Worm (Caenorhabditis elegans): Measurements from ENCODE around the gene F26C11.3.

F26C11.3 gene

ce11 chrII:9914999-9915398 is at the start of gene F26C11.3:
F26C11.3 (minus strand) TSS chrII:9915099.
- TF ChIP-seq zip-2 (tag; optimal IDR thresholded peaks at IDR 0.05) (no peak), tag-97 (GFP tag; IDR thresholded peaks at IDR 0.05) (no peak), snpc-1.2 (GFP tag; IDR thresholded peaks at IDR 0.05) (no peak), hmg-1.1 (GFP tag; IDR thresholded peaks at IDR 0.05) (no peak), mxl-3 (GFP tag; optimal IDR thresholded peaks at IDR 0.05) (no peak), pqm-1 (tag; optimal IDR thresholded peaks at IDR 0.05) (no peak), lin-15B (tag; optimal IDR thresholded peaks at IDR 0.05) (no peak), skn-1 (tag; optimal IDR thresholded peaks at IDR 0.05) (no peak), daf-19 (GFP tag; conservative IDR thresholded peaks at IDR 0.05) (no peak), ctbp-1 (GFP tag; IDR thresholded peaks at IDR 0.05) (no peak), lin-38 (GFP tag; IDR thresholded peaks at IDR 0.05) (no peak), unc-62 (GFP tag; optimal IDR thresholded peaks at IDR 0.05 in 1 of 2) (no peak), unc-62 (tag; optimal IDR thresholded peaks at IDR 0.05) (no peak)

- peak in 1 of 2 experiments; percentile 93 for TF ChIP-seq unc-62 (GFP tag; optimal IDR thresholded peaks at IDR 0.05 in 1 of 2)
- no peak for TF ChIP-seq unc-62 (tag; optimal IDR thresholded peaks at IDR 0.05)
- TF ChIP-seq F10B5.3 (tag; optimal IDR thresholded peaks at IDR 0.05), result no peak
- TF ChIP-seq dmd-6 (GFP tag; IDR thresholded peaks at IDR 0.05), result peak; percentile 25; the same call in 1 of the 2 replicates
- peak; percentile 41 for TF ChIP-seq pqm-1 (tag; optimal IDR thresholded peaks at IDR 0.05)
Measured at ce11 chrII:9963808-9964207, 48.9 kb upstream of the F26C11.3 start.

ce11 chrII:9960127-9960526 is 45.2 kb upstream of the F26C11.3 start:
- peak; percentile 56; the same call in 1 of the 2 replicates for TF ChIP-seq egl-43 (GFP tag; IDR thresholded peaks at IDR 0.05)
- peak in 1 of 2 experiments; percentile 84 for TF ChIP-seq unc-62 (GFP tag; optimal IDR thresholded peaks at IDR 0.05 in 1 of 2)
- no peak for TF ChIP-seq unc-62 (tag; optimal IDR thresholded peaks at IDR 0.05)
- TF ChIP-seq aha-1 (tag), result peak; percentile 78
- TF ChIP-seq hlh-30 (tag; optimal IDR thresholded peaks at IDR 0.05; ENCODE audit: insufficient read depth), result peak; percentile 7
- TF ChIP-seq ceh-44 (GFP tag; IDR thresholded peaks at IDR 0.05), result no peak
- TF ChIP-seq tag-97 (GFP tag; IDR thresholded peaks at IDR 0.05), result no peak
- no peak for TF ChIP-seq Y48G9A.11 (GFP tag; IDR thresholded peaks at IDR 0.05)
- TF ChIP-seq mes-2 (tag; optimal IDR thresholded peaks at IDR 0.05; ENCODE audit: poor library complexity, severe bottlenecking), result no peak

- no peak for TF ChIP-seq ZK337.2 (GFP tag; IDR thresholded peaks at IDR 0.05)
- peak in 1 of 2 experiments; percentile 53 for TF ChIP-seq unc-62 (GFP tag; optimal IDR thresholded peaks at IDR 0.05 in 1 of 2)
- TF ChIP-seq unc-62 (tag; optimal IDR thresholded peaks at IDR 0.05), result no peak
- no peak for TF ChIP-seq Y105C5A.15 (GFP tag; IDR thresholded peaks at IDR 0.05)
- no peak for TF ChIP-seq pqm-1 (tag; optimal IDR thresholded peaks at IDR 0.05)
- TF ChIP-seq nhr-11 (tag; optimal IDR thresholded peaks at IDR 0.05), result peak; percentile 3
- TF ChIP-seq F26F4.8 (GFP tag; conservative IDR thresholded peaks at IDR 0.05), result no peak
Measured at ce11 chrII:9956116-9956515, 41.2 kb upstream of the F26C11.3 start.

ce11 chrII:9954885-9955284 is 40.0 kb upstream of the F26C11.3 start, which contains the start of gene egl-43:
egl-43 (plus strand) TSS chrII:9955185.
- no peak for TF ChIP-seq duxl-1 (tag; optimal IDR thresholded peaks at IDR 0.05; ENCODE audit: poor library complexity)
- no peak for TF ChIP-seq mxl-2 (GFP tag; conservative IDR thresholded peaks at IDR 0.05)
- TF ChIP-seq snpc-4 (tag; optimal IDR thresholded peaks at IDR 0.05), result no peak
- TF ChIP-seq hif-1 (tag; optimal IDR thresholded peaks at IDR 0.05), result no peak
- TF ChIP-seq lin-39 (tag; optimal IDR thresholded peaks at IDR 0.05), result no peak
- TF ChIP-seq dmd-8 (GFP tag; IDR thresholded peaks at IDR 0.05), result no peak
- no peak for TF ChIP-seq madf-9 (GFP tag; conservative IDR thresholded peaks at IDR 0.05)
- no peak for TF ChIP-seq nhr-6 (tag; optimal IDR thresholded peaks at IDR 0.05)
- TF ChIP-seq nhr-48 (tag; optimal IDR thresholded peaks at IDR 0.05), result no peak
- TF ChIP-seq daf-16 (GFP tag; optimal IDR thresholded peaks at IDR 0.05), result no peak
- TF ChIP-seq daf-16 (tag; optimal IDR thresholded peaks at IDR 0.05), result no peak
- no peak for TF ChIP-seq attf-4 (tag; optimal IDR thresholded peaks at IDR 0.05)

Measured in whole organism, L4 larva.